Fruit fly (Drosophila melanogaster): Measurements from ENCODE around the gene CG10570.

Gene CG10570

dm6 chr2L:18810960-18811642 is at the start of gene CG10570, which contains the start of gene CG42502:
Gene CG10570 (minus strand): TSS chr2L:18811252.
Gene CG42502 (minus strand): TSS chr2L:18811252.
- TF ChIP-seq Pif1A (GFP tag; optimal IDR thresholded peaks at IDR 0.05) (no peak), CG10348 (GFP tag; IDR thresholded peaks at IDR 0.05) (no peak), CG8159 (tag; optimal IDR thresholded peaks at IDR 0.05) (peak; percentile 64), CG32121 (GFP tag; IDR thresholded peaks at IDR 0.05) (no peak), CG4496 (GFP tag; IDR thresholded peaks at IDR 0.05) (peak; percentile 52; the same call in 2 of the 3 replicates), D1 (tag; optimal IDR thresholded peaks at IDR 0.05) (no peak), CG8301 (tag; optimal IDR thresholded peaks at IDR 0.05) (no peak), EcR (GFP tag; optimal IDR thresholded peaks at IDR 0.05) (no peak), CG14655 (GFP tag; optimal IDR thresholded peaks at IDR 0.05) (peak; percentile 3), CG15710 (tag; optimal IDR thresholded peaks at IDR 0.05) (peak; percentile 62), CG17806 (tag; optimal IDR thresholded peaks at IDR 0.05) (peak; percentile 8), CG9948 (tag; optimal IDR thresholded peaks at IDR 0.05) (no peak), gl (tag; optimal IDR thresholded peaks at IDR 0.05) (no peak), rn (GFP tag; IDR thresholded peaks at IDR 0.05) (no peak), Snoo (tag; optimal IDR thresholded peaks at IDR 0.05) (no peak), Ets98B (GFP tag; IDR thresholded peaks at IDR 0.05) (no peak), CG34367 (tag; optimal IDR thresholded peaks at IDR 0.05) (no peak), Pif1B (GFP tag; optimal IDR thresholded peaks at IDR 0.05) (peak; percentile 2), CG12605 (GFP tag; IDR thresholded peaks at IDR 0.05) (no peak), CG13204 (GFP tag; optimal IDR thresholded peaks at IDR 0.05) (peak; percentile 60), fd96Ca (GFP tag; IDR thresholded peaks at IDR 0.05) (no peak; the same call in 2 of the 3 replicates)

- TF ChIP-seq gl (tag; optimal IDR thresholded peaks at IDR 0.05) (no peak), CG12605 (GFP tag; IDR thresholded peaks at IDR 0.05) (no peak), D1 (tag; optimal IDR thresholded peaks at IDR 0.05) (peak; percentile 90), fd96Ca (GFP tag; IDR thresholded peaks at IDR 0.05) (no peak), Pif1B (GFP tag; optimal IDR thresholded peaks at IDR 0.05) (no peak), CG32121 (GFP tag; IDR thresholded peaks at IDR 0.05) (no peak), CG15710 (tag; optimal IDR thresholded peaks at IDR 0.05) (no peak)
These were observed 47.8 kb upstream of the CG10570 start, which contains the start of the genes CG10602 and mRpL13 for dm6 chr2L:18858661-18859532. Gene CG10602 (minus strand): TSS chr2L:18859248. Gene mRpL13 (minus strand): TSS chr2L:18859248.

dm6 chr2L:18857635-18858059 is 46.6 kb upstream of the CG10570 start:
- TF ChIP-seq CG12605 (GFP tag; IDR thresholded peaks at IDR 0.05) (peak; percentile 95), Pif1A (GFP tag; optimal IDR thresholded peaks at IDR 0.05) (peak; percentile 96), fd96Ca (GFP tag; IDR thresholded peaks at IDR 0.05) (peak; percentile 97), CG13204 (GFP tag; optimal IDR thresholded peaks at IDR 0.05) (peak; percentile 85), CG15710 (tag; optimal IDR thresholded peaks at IDR 0.05) (peak; percentile 95), CG32121 (GFP tag; IDR thresholded peaks at IDR 0.05) (peak; percentile 95), CG8159 (tag; optimal IDR thresholded peaks at IDR 0.05) (peak; percentile 94), Snoo (tag; optimal IDR thresholded peaks at IDR 0.05) (peak; percentile 95), EcR (GFP tag; optimal IDR thresholded peaks at IDR 0.05) (no peak), CG9948 (tag; optimal IDR thresholded peaks at IDR 0.05) (peak; percentile 94), CG17806 (tag; optimal IDR thresholded peaks at IDR 0.05) (peak; percentile 96), D1 (tag; optimal IDR thresholded peaks at IDR 0.05) (peak; percentile 62), rn (GFP tag; IDR thresholded peaks at IDR 0.05) (peak; percentile 82), Ets98B (GFP tag; IDR thresholded peaks at IDR 0.05) (peak; percentile 97), CG8301 (tag; optimal IDR thresholded peaks at IDR 0.05) (peak; percentile 95), Pif1B (GFP tag; optimal IDR thresholded peaks at IDR 0.05) (peak; percentile 92), CG10348 (GFP tag; IDR thresholded peaks at IDR 0.05) (peak; percentile 83), CG14655 (GFP tag; optimal IDR thresholded peaks at IDR 0.05) (peak; percentile 95), gl (tag; optimal IDR thresholded peaks at IDR 0.05) (peak; percentile 87), CG4496 (GFP tag; IDR thresholded peaks at IDR 0.05) (peak; percentile 98), CG34367 (tag; optimal IDR thresholded peaks at IDR 0.05) (peak; percentile 95)

- TF ChIP-seq CG32121 (GFP tag; IDR thresholded peaks at IDR 0.05) (no peak), Snoo (tag; optimal IDR thresholded peaks at IDR 0.05) (no peak), CG17806 (tag; optimal IDR thresholded peaks at IDR 0.05) (no peak), CG8301 (tag; optimal IDR thresholded peaks at IDR 0.05) (no peak), CG8159 (tag; optimal IDR thresholded peaks at IDR 0.05) (no peak)
These were observed 41.2 kb upstream of the CG10570 start for dm6 chr2L:18852249-18852648.

- TF ChIP-seq EcR (GFP tag; optimal IDR thresholded peaks at IDR 0.05) (no peak), CG15710 (tag; optimal IDR thresholded peaks at IDR 0.05) (no peak), CG4496 (GFP tag; IDR thresholded peaks at IDR 0.05) (no peak), gl (tag; optimal IDR thresholded peaks at IDR 0.05) (no peak), Pif1B (GFP tag; optimal IDR thresholded peaks at IDR 0.05) (no peak), CG32121 (GFP tag; IDR thresholded peaks at IDR 0.05) (no peak), Ets98B (GFP tag; IDR thresholded peaks at IDR 0.05) (no peak), Snoo (tag; optimal IDR thresholded peaks at IDR 0.05) (no peak), CG8301 (tag; optimal IDR thresholded peaks at IDR 0.05) (no peak), D1 (tag; optimal IDR thresholded peaks at IDR 0.05) (no peak), CG13204 (GFP tag; optimal IDR thresholded peaks at IDR 0.05) (no peak)
These were observed 35.8 kb upstream of the CG10570 start for dm6 chr2L:18846843-18847242.
